Worm (Caenorhabditis elegans): ENCODE results near the gene rig-4.

Gene rig-4

ce11 chrIV:8009374-8009773, 5.5 kb upstream of the rig-4 start:
- TF ChIP-seq hlh-26 (GFP tag; conservative IDR thresholded peaks at IDR 0.05) (no peak), nfya-2 (GFP tag; IDR thresholded peaks at IDR 0.05) (no peak), D2030.7 (GFP tag; IDR thresholded peaks at IDR 0.05) (no peak), bed-2 (GFP tag; IDR thresholded peaks at IDR 0.05) (no peak), sdz-38 (tag; optimal IDR thresholded peaks at IDR 0.05) (no peak), Y53G8AR.9 (GFP tag; conservative IDR thresholded peaks at IDR 0.05) (no peak), F23B12.7 (tag; optimal IDR thresholded peaks at IDR 0.05; ENCODE audit: insufficient read depth) (no peak), Y56A3A.18 (GFP tag; IDR thresholded peaks at IDR 0.05) (no peak), F57C9.4 (tag; optimal IDR thresholded peaks at IDR 0.05) (no peak), ets-4 (GFP tag; optimal IDR thresholded peaks at IDR 0.05) (no peak), nhr-27 (tag; optimal IDR thresholded peaks at IDR 0.05) (no peak), F55B11.4 (tag; optimal IDR thresholded peaks at IDR 0.05; ENCODE audit: borderline replicate concordance, insufficient read depth) (no peak), rcor-1 (GFP tag; IDR thresholded peaks at IDR 0.05) (no peak), snpc-3.4 (tag; optimal IDR thresholded peaks at IDR 0.05) (no peak), aptf-3 (GFP tag; IDR thresholded peaks at IDR 0.05) (no peak), lin-26 (GFP tag; IDR thresholded peaks at IDR 0.05) (no peak), attf-5 (GFP tag; optimal IDR thresholded peaks at IDR 0.05) (no peak)

- TF ChIP-seq Y95B8A.8 (GFP tag; IDR thresholded peaks at IDR 0.05): no peak
- no peak for TF ChIP-seq dpff-1 (tag; optimal IDR thresholded peaks at IDR 0.05)
These were observed 4.2 kb upstream of the rig-4 start for ce11 chrIV:8008137-8008536.

ce11 chrIV:8007549-8007948, 3.6 kb upstream of the rig-4 start:
- no peak for TF ChIP-seq dpl-1 (GFP tag; optimal IDR thresholded peaks at IDR 0.05)
- TF ChIP-seq attf-3 (GFP tag; conservative IDR thresholded peaks at IDR 0.05): no peak
- TF ChIP-seq Y67H2A.10 (GFP tag; conservative IDR thresholded peaks at IDR 0.05): no peak
- TF ChIP-seq mcd-1 (GFP tag; IDR thresholded peaks at IDR 0.05): no peak
- no peak for TF ChIP-seq mel-28 (tag; optimal IDR thresholded peaks at IDR 0.05; ENCODE audit: borderline replicate concordance)
- TF ChIP-seq aptf-3 (GFP tag; IDR thresholded peaks at IDR 0.05): no peak

- no peak for TF ChIP-seq lsy-27 (tag; optimal IDR thresholded peaks at IDR 0.05; ENCODE audit: borderline replicate concordance, insufficient read depth)
- TF ChIP-seq F49E8.2 (tag; optimal IDR thresholded peaks at IDR 0.05; ENCODE audit: insufficient read depth): no peak
These were observed 2.2 kb upstream of the rig-4 start for ce11 chrIV:8006161-8006560.

ce11 chrIV:8005376-8005775, 1.5 kb upstream of the rig-4 start:
- TF ChIP-seq lin-40 (tag; optimal IDR thresholded peaks at IDR 0.05) (no peak), nhr-80 (tag; optimal IDR thresholded peaks at IDR 0.05) (peak; percentile 64)

- TF ChIP-seq rpc-1 (optimal IDR thresholded peaks at IDR 0.05) (no peak), rpc-1 (tag; optimal IDR thresholded peaks at IDR 0.05) (no peak)
These were observed 3.2 kb downstream of the rig-4 start for ce11 chrIV:8000763-8001162.

ce11 chrIV:7994715-7995114, 9.2 kb downstream of the rig-4 start:
- TF ChIP-seq ceh-58 (GFP tag; IDR thresholded peaks at IDR 0.05) (no peak), unc-130 (GFP tag; optimal IDR thresholded peaks at IDR 0.05) (no peak), ztf-25 (GFP tag; IDR thresholded peaks at IDR 0.05) (no peak), aptf-3 (GFP tag; IDR thresholded peaks at IDR 0.05) (no peak), madf-8 (GFP tag; conservative IDR thresholded peaks at IDR 0.05) (no peak), Y67H2A.10 (GFP tag; conservative IDR thresholded peaks at IDR 0.05) (no peak), lag-1 (GFP tag; IDR thresholded peaks at IDR 0.05) (no peak), let-607 (tag; optimal IDR thresholded peaks at IDR 0.05) (no peak), nhr-27 (tag; optimal IDR thresholded peaks at IDR 0.05) (no peak), attf-5 (GFP tag; optimal IDR thresholded peaks at IDR 0.05) (no peak), nfya-1 (tag; optimal IDR thresholded peaks at IDR 0.05; ENCODE audit: borderline replicate concordance, insufficient read depth) (no peak), bed-2 (GFP tag; IDR thresholded peaks at IDR 0.05) (no peak), nhr-80 (tag; optimal IDR thresholded peaks at IDR 0.05) (no peak), madf-6 (GFP tag; IDR thresholded peaks at IDR 0.05) (no peak), tlf-1 (GFP tag; optimal IDR thresholded peaks at IDR 0.05) (no peak)
